Fruit fly (Drosophila melanogaster): ENCODE data around the gene Oli.

The Oli gene

DNA sequence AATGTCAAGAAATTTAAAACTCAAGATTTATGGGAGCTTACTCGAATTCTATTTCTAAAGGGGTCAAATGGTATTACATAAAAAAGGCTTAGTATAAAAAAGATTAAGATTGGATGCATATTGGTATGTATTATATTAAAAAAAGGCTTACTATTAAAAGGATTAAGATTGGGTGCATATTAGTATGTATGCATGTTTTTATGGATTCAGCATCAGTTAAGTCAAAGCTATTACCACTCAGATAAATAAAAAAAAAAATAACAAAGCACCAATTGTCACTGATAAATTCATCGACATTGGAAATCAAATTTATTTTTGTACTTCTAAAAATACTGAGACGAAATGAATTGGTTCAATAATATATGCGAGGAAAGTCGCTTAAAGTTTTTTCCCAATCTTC lies 38.6 kb downstream of the Oli start, which contains the start of gene CG43054:
TSS of gene CG43054 (plus strand) at position 301 of the 400 bp plus-strand sequence.
- TF ChIP-seq Myc (optimal IDR thresholded peaks at IDR 0.05) (no peak), Sin3A (optimal IDR thresholded peaks at IDR 0.05) (no peak), h (optimal IDR thresholded peaks at IDR 0.05) (no peak), ttk (optimal IDR thresholded peaks at IDR 0.05) (no peak), insv (optimal IDR thresholded peaks at IDR 0.05) (no peak), psq (optimal IDR thresholded peaks at IDR 0.05) (no peak)
